Worm (Caenorhabditis elegans): Measurements from ENCODE around the gene sid-1.

sid-1 gene

DNA sequence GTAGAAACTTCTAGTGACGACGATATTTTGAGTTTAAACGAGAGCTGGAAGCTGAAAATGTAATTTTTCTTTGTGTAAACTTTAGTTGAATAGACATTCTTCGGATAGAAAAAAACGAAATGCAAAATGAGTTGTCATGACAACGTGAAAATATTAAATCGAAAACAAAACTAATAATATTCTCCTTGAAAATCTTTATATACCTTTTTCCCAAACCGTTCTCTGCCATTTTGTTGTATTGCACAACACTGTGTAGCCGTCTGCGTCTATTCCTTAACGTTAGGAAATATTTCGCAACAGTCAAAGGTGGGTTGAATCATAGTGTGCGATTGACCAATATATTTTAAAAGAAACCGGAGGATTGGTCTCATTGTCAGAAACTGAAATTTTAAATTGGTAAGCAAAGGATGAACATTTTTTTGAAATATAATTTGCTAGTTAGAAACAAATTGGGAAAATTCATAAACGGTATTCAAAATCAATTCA lies 38.9 kb upstream of the sid-1 start, which contains the start of gene Y58A7A.3 (continued):
- TF ChIP-seq pha-4 (GFP tag; IDR thresholded peaks at IDR 0.05): no peak
- no peak for TF ChIP-seq pha-4 (tag; optimal IDR thresholded peaks at IDR 0.05)
- TF ChIP-seq T26A8.4 (GFP tag; IDR thresholded peaks at IDR 0.05): no peak
- no peak for TF ChIP-seq zag-1 (tag; optimal IDR thresholded peaks at IDR 0.05)
- no peak for TF ChIP-seq mxl-2 (GFP tag; conservative IDR thresholded peaks at IDR 0.05)
- TF ChIP-seq ceh-44 (GFP tag; IDR thresholded peaks at IDR 0.05): no peak
- no peak for TF ChIP-seq daf-12 (tag; optimal IDR thresholded peaks at IDR 0.05)
- TF ChIP-seq madf-9 (GFP tag; conservative IDR thresholded peaks at IDR 0.05): no peak
- no peak for TF ChIP-seq lin-15B (tag; optimal IDR thresholded peaks at IDR 0.05)
- TF ChIP-seq egl-27 (tag; optimal IDR thresholded peaks at IDR 0.05): no peak
- TF ChIP-seq vab-7 (GFP tag; IDR thresholded peaks at IDR 0.05): no peak
- no peak for TF ChIP-seq Y105C5A.15 (GFP tag; IDR thresholded peaks at IDR 0.05)
- no peak for TF ChIP-seq aly-2 (tag; optimal IDR thresholded peaks at IDR 0.05)
- no peak for TF ChIP-seq lir-3 (tag; optimal IDR thresholded peaks at IDR 0.05)
- TF ChIP-seq zfp-2 (tag; optimal IDR thresholded peaks at IDR 0.05): no peak
- TF ChIP-seq F10B5.3 (tag; optimal IDR thresholded peaks at IDR 0.05): no peak
- no peak for TF ChIP-seq Y75B8A.6 (GFP tag; IDR thresholded peaks at IDR 0.05)
- TF ChIP-seq zfp-3 (GFP tag; conservative IDR thresholded peaks at IDR 0.05): no peak
- no peak for TF ChIP-seq nhr-111 (GFP tag; optimal IDR thresholded peaks at IDR 0.05)
- TF ChIP-seq nhr-237 (tag; optimal IDR thresholded peaks at IDR 0.05): no peak
- no peak for TF ChIP-seq F44E2.7 (GFP tag; IDR thresholded peaks at IDR 0.05)
- no peak for TF ChIP-seq nhr-42 (GFP tag; IDR thresholded peaks at IDR 0.05)
- no peak for TF ChIP-seq ztf-11 (tag; optimal IDR thresholded peaks at IDR 0.05)
- no peak for TF ChIP-seq ZK546.5 (tag; optimal IDR thresholded peaks at IDR 0.05)
- no peak for TF ChIP-seq lin-38 (GFP tag; IDR thresholded peaks at IDR 0.05)
- no peak for TF ChIP-seq saeg-2 (GFP tag; IDR thresholded peaks at IDR 0.05)
- TF ChIP-seq nhr-10 (tag; optimal IDR thresholded peaks at IDR 0.05): no peak
- peak; percentile 43 for TF ChIP-seq pqm-1 (tag; optimal IDR thresholded peaks at IDR 0.05)
- no peak for TF ChIP-seq snpc-1.2 (GFP tag; IDR thresholded peaks at IDR 0.05)
- no peak for TF ChIP-seq unc-62 (GFP tag; optimal IDR thresholded peaks at IDR 0.05 in 1 of 2)
- no peak for TF ChIP-seq unc-62 (tag; optimal IDR thresholded peaks at IDR 0.05)
- TF ChIP-seq mdl-1 (tag; optimal IDR thresholded peaks at IDR 0.05): peak in 1 of 2 experiments; percentile 67
- peak; percentile 98 for TF ChIP-seq ztf-7 (tag; optimal IDR thresholded peaks at IDR 0.05)
- no peak for TF ChIP-seq F49E8.2 (tag; optimal IDR thresholded peaks at IDR 0.05; ENCODE audit: borderline replicate concordance)
- no peak for TF ChIP-seq tag-97 (GFP tag; IDR thresholded peaks at IDR 0.05)
- no peak for TF ChIP-seq sdz-12 (GFP tag; optimal IDR thresholded peaks at IDR 0.05)
- TF ChIP-seq daf-19 (GFP tag; conservative IDR thresholded peaks at IDR 0.05): no peak
- TF ChIP-seq hif-1 (tag; optimal IDR thresholded peaks at IDR 0.05): peak in 1 of 2 experiments; percentile 54
- TF ChIP-seq ZK337.2 (GFP tag; IDR thresholded peaks at IDR 0.05): no peak
- TF ChIP-seq nhr-6 (tag; optimal IDR thresholded peaks at IDR 0.05): peak; percentile 19
- TF ChIP-seq nhr-41 (GFP tag; IDR thresholded peaks at IDR 0.05): no peak
- no peak for TF ChIP-seq unc-130 (GFP tag; optimal IDR thresholded peaks at IDR 0.05)
- no peak for TF ChIP-seq ceh-82 (tag; optimal IDR thresholded peaks at IDR 0.05)
- no peak for TF ChIP-seq rbr-2 (tag; optimal IDR thresholded peaks at IDR 0.05)
- no peak for TF ChIP-seq cey-2 (tag; optimal IDR thresholded peaks at IDR 0.05; ENCODE audit: borderline replicate concordance, insufficient read depth)
- TF ChIP-seq mep-1 (tag; optimal IDR thresholded peaks at IDR 0.05): peak; percentile 43
- TF ChIP-seq arid-1 (GFP tag; conservative IDR thresholded peaks at IDR 0.05): no peak
- peak; percentile 56 for TF ChIP-seq hlh-11 (tag; optimal IDR thresholded peaks at IDR 0.05)
- TF ChIP-seq snpc-4 (tag; optimal IDR thresholded peaks at IDR 0.05): no peak
- TF ChIP-seq lin-13 (GFP tag; optimal IDR thresholded peaks at IDR 0.05): no peak
- TF ChIP-seq lim-7 (GFP tag; IDR thresholded peaks at IDR 0.05): no peak
- TF ChIP-seq unc-39 (tag; optimal IDR thresholded peaks at IDR 0.05): no peak
- TF ChIP-seq ces-1 (GFP tag; optimal IDR thresholded peaks at IDR 0.05): no peak
